Worm (Caenorhabditis elegans): ENCODE data around the gene gsto-2.

ce11 chrIII:8589195-8589594 lies 34.6 kb downstream of the gsto-2 start, which contains the start of gene fip-3:
- TF ChIP-seq nhr-76 (tag; optimal IDR thresholded peaks at IDR 0.05) (no peak), nhr-237 (tag; optimal IDR thresholded peaks at IDR 0.05) (no peak), ceh-83 (GFP tag; optimal IDR thresholded peaks at IDR 0.05) (no peak), ztf-11 (tag; optimal IDR thresholded peaks at IDR 0.05) (no peak), sem-2 (GFP tag; optimal IDR thresholded peaks at IDR 0.05) (no peak), zip-8 (tag; optimal IDR thresholded peaks at IDR 0.05) (no peak), sptf-1 (tag; optimal IDR thresholded peaks at IDR 0.05) (no peak), snpc-4 (tag; optimal IDR thresholded peaks at IDR 0.05) (no peak), lsy-2 (tag; optimal IDR thresholded peaks at IDR 0.05) (no peak), cnd-1 (tag; optimal IDR thresholded peaks at IDR 0.05) (no peak), bed-3 (GFP tag; optimal IDR thresholded peaks at IDR 0.05) (no peak), mab-5 (tag; optimal IDR thresholded peaks at IDR 0.05) (no peak), pha-4 (tag; optimal IDR thresholded peaks at IDR 0.05) (no peak)
